Fruit fly (Drosophila melanogaster) whole organism, embryonic: ENCODE data around the gene Sec5.

Source experiments
- ATbp ChIP-seq: fragments of 200-800 bp; sonication (Bioruptor generic); optimal IDR thresholded peaks from 2 replicates; lab custom pipeline; 2017; ENCODE audit warnings: missing biosample characterization, mild to moderate bottlenecking, missing genetic modification characterization, missing genetic modification reagents
- Atf-2 ChIP-seq: fragments of 200-800 bp; sonication (Bioruptor generic); optimal IDR thresholded peaks from 2 replicates; lab custom pipeline; 2016; ENCODE audit warnings: missing biosample characterization, missing genetic modification characterization
- Atf3 ChIP-seq: fragments of 200-800 bp; sonication (Bioruptor generic); optimal IDR thresholded peaks from 3 replicates; lab custom pipeline; 2016; ENCODE audit warnings: missing biosample characterization, missing genetic modification characterization
- BEAF-32 ChIP-seq: fragments of 200-800 bp; sonication (Bioruptor generic); optimal IDR thresholded peaks from 3 replicates; lab custom pipeline; 2017; ENCODE audit warnings: missing biosample characterization, missing genetic modification characterization, mild to moderate bottlenecking, moderate library complexity, missing genetic modification reagents
- BtbVII ChIP-seq: fragments of 200-800 bp; sonication (Bioruptor generic); optimal IDR thresholded peaks from 3 replicates; lab custom pipeline; 2017; ENCODE audit warnings: missing biosample characterization, mild to moderate bottlenecking, missing genetic modification characterization
- CG11504 ChIP-seq: fragments of 200-800 bp; sonication (Bioruptor generic); optimal IDR thresholded peaks from 3 replicates; lab custom pipeline; 2019; ENCODE audit warnings: missing biosample characterization, mild to moderate bottlenecking, missing genetic modification characterization, moderate library complexity
- CG11560 ChIP-seq: fragments of 200-800 bp; sonication (Bioruptor generic); IDR thresholded peaks from 3 replicates; pipeline ENCODE4 v1.3.6; 2022; ENCODE audit warnings: missing biosample characterization, missing genetic modification characterization
- CG12071 ChIP-seq: fragments of 200-800 bp; sonication (Bioruptor generic); optimal IDR thresholded peaks from 3 replicates; lab custom pipeline; 2018; ENCODE audit warnings: missing biosample characterization, mild to moderate bottlenecking, missing genetic modification characterization
- CG12155 ChIP-seq: fragments of 200-800 bp; sonication (Bioruptor generic); optimal IDR thresholded peaks from 3 replicates; lab custom pipeline; 2016; ENCODE audit warnings: missing biosample characterization, missing genetic modification characterization
- CG15011 ChIP-seq: fragments of 200-800 bp; sonication (Bioruptor generic); optimal IDR thresholded peaks from 3 replicates; lab custom pipeline; 2018; ENCODE audit warnings: missing biosample characterization, mild to moderate bottlenecking, missing genetic modification characterization
- CG17802 ChIP-seq: fragments of 200-800 bp; sonication (Bioruptor generic); optimal IDR thresholded peaks from 2 replicates; lab custom pipeline; 2018; ENCODE audit warnings: missing biosample characterization, mild to moderate bottlenecking, missing genetic modification characterization, moderate library complexity
- CG18011 ChIP-seq: fragments of 200-800 bp; sonication (Bioruptor generic); optimal IDR thresholded peaks from 2 replicates; lab custom pipeline; 2017; ENCODE audit warnings: missing biosample characterization, missing genetic modification characterization, mild to moderate bottlenecking, moderate library complexity, missing genotype
- CG1832 ChIP-seq: fragments of 200-800 bp; sonication (Bioruptor generic); optimal IDR thresholded peaks from 2 replicates; lab custom pipeline; 2017; ENCODE audit warnings: missing biosample characterization, mild to moderate bottlenecking, missing genetic modification characterization, inconsistent platforms
- CG18599 ChIP-seq: fragments of 200-800 bp; sonication (Bioruptor generic); optimal IDR thresholded peaks from 3 replicates; lab custom pipeline; 2017; ENCODE audit warnings: missing biosample characterization, missing genetic modification characterization, mild to moderate bottlenecking, moderate library complexity, missing genetic modification reagents
- CG2116 ChIP-seq: fragments of 200-800 bp; sonication (Bioruptor generic); optimal IDR thresholded peaks from 3 replicates; lab custom pipeline; 2018; ENCODE audit warnings: missing biosample characterization, mild to moderate bottlenecking, missing genetic modification characterization
- CG2678 ChIP-seq: fragments of 200-800 bp; sonication (Bioruptor generic); optimal IDR thresholded peaks from 3 replicates; lab custom pipeline; 2019; ENCODE audit warnings: missing biosample characterization, mild to moderate bottlenecking, missing genetic modification characterization, moderate library complexity
- CG31224 ChIP-seq: fragments of 200-800 bp; sonication (Bioruptor generic); IDR thresholded peaks from 2 replicates; pipeline ENCODE4 v1.3.6; 2022; ENCODE audit warnings: missing biosample characterization, missing genetic modification characterization
- CG31441 ChIP-seq: fragments of 200-800 bp; sonication (Bioruptor generic); IDR thresholded peaks from 2 replicates; pipeline ENCODE4 v1.3.6; 2022; ENCODE audit warnings: missing biosample characterization, missing genetic modification characterization
- CG7556 ChIP-seq: fragments of 200-800 bp; sonication (Bioruptor generic); optimal IDR thresholded peaks from 2 replicates; lab custom pipeline; 2017; ENCODE audit warnings: missing biosample characterization, mild to moderate bottlenecking, missing genetic modification characterization
- CG9932 ChIP-seq: fragments of 200-800 bp; sonication (Bioruptor generic); IDR thresholded peaks from 2 replicates; pipeline ENCODE4 v1.3.6; 2022; ENCODE audit warnings: missing biosample characterization, missing genetic modification characterization
- Dad ChIP-seq: fragments of 200-800 bp; sonication (Bioruptor generic); optimal IDR thresholded peaks from 3 replicates; lab custom pipeline; 2016; ENCODE audit warnings: missing biosample characterization, missing genetic modification characterization
- Dip2 ChIP-seq: fragments of 200-800 bp; sonication (Bioruptor generic); IDR thresholded peaks from 2 replicates; pipeline ENCODE4 v1.3.6; 2022; ENCODE audit warnings: missing biosample characterization, missing genetic modification characterization
- HmgZ ChIP-seq: fragments of 200-800 bp; sonication (Bioruptor generic); optimal IDR thresholded peaks from 2 replicates; lab custom pipeline; 2018; ENCODE audit warnings: missing biosample characterization, mild to moderate bottlenecking, missing genetic modification characterization
- Mad ChIP-seq: fragments of 200-800 bp; sonication (Bioruptor generic); optimal IDR thresholded peaks from 2 replicates; lab custom pipeline; 2016; ENCODE audit warnings: missing biosample characterization, missing genetic modification characterization
- Myb ChIP-seq: fragments of 200-800 bp; sonication (Bioruptor generic); optimal IDR thresholded peaks from 2 replicates; lab custom pipeline; 2016; ENCODE audit warnings: missing biosample characterization, missing genetic modification characterization
- Pdp1 ChIP-seq, 2 experiments: fragments of 200-800 bp; sonication (Bioruptor generic); optimal IDR thresholded peaks; 3 replicates each; lab custom pipeline; 2016; ENCODE audit warnings: missing biosample characterization in 2 of 2, missing genetic modification characterization in 2 of 2, mild to moderate bottlenecking in 1 of 2, moderate library complexity in 1 of 2
- Rfx ChIP-seq: fragments of 200-800 bp; sonication (Bioruptor generic); IDR thresholded peaks from 2 replicates; pipeline ENCODE4 v1.3.6; 2022; ENCODE audit warnings: missing biosample characterization, missing genetic modification characterization
- Rx ChIP-seq: fragments of 200-800 bp; sonication (Bioruptor generic); IDR thresholded peaks from 2 replicates; pipeline ENCODE4 v1.3.6; 2022; ENCODE audit warnings: missing biosample characterization, missing genetic modification characterization
- Trl ChIP-seq, 3 experiments: fragments of >200 bp in 2 of 3; fragments of 200-800 bp in 1 of 3; sonication (Bioruptor generic) in 1 of 3; optimal IDR thresholded peaks; 2 replicates in 1 of 3; 3 replicates in 2 of 3; lab custom pipeline; 2016 to 2017; ENCODE audit warnings: missing biosample characterization in 1 of 3, missing genetic modification characterization in 1 of 3
- Vsx1 ChIP-seq: fragments of 200-800 bp; sonication (Bioruptor generic); optimal IDR thresholded peaks from 2 replicates; lab custom pipeline; 2017; ENCODE audit warnings: missing biosample characterization, mild to moderate bottlenecking, missing genetic modification characterization, missing genetic modification reagents
- abd-A ChIP-seq: fragments of 200-800 bp; sonication (Bioruptor generic); optimal IDR thresholded peaks from 3 replicates; lab custom pipeline; 2019; ENCODE audit warnings: missing biosample characterization, mild to moderate bottlenecking, missing genetic modification characterization, moderate library complexity
- aop ChIP-seq: fragments of 200-800 bp; sonication (Bioruptor generic); IDR thresholded peaks from 2 replicates; pipeline ENCODE4 v1.3.6; 2022; ENCODE audit warnings: missing biosample characterization, missing genetic modification characterization
- ash1 ChIP-seq: fragments of 200-800 bp; sonication (Bioruptor generic); optimal IDR thresholded peaks from 2 replicates; lab custom pipeline; 2018; ENCODE audit warnings: missing biosample characterization, mild to moderate bottlenecking, missing genetic modification characterization
- ato ChIP-seq: fragments of 200-800 bp; sonication (Bioruptor generic); IDR thresholded peaks from 2 replicates; pipeline ENCODE4 v1.3.6; 2022; ENCODE audit warnings: missing biosample characterization, missing genetic modification characterization; ENCODE audit not compliant: partially characterized antibody
- fd96Cb ChIP-seq: fragments of 200-800 bp; sonication (Bioruptor generic); optimal IDR thresholded peaks from 2 replicates; lab custom pipeline; 2018; ENCODE audit warnings: missing biosample characterization, mild to moderate bottlenecking, missing genetic modification characterization, moderate library complexity
- gsb-n ChIP-seq: fragments of 200-800 bp; sonication (Bioruptor generic); optimal IDR thresholded peaks from 3 replicates; lab custom pipeline; 2018; ENCODE audit warnings: missing biosample characterization, mild to moderate bottlenecking, missing genetic modification characterization
- ham ChIP-seq: fragments of 200-800 bp; sonication (Bioruptor generic); IDR thresholded peaks from 2 replicates; pipeline ENCODE4 v1.3.6; 2022; ENCODE audit warnings: missing biosample characterization, missing genetic modification characterization
- lov ChIP-seq, 2 experiments: fragments of 200-800 bp in 1 of 2; fragments of >200 bp in 1 of 2; sonication (Bioruptor generic) in 1 of 2; IDR thresholded peaks in 1 of 2; optimal IDR thresholded peaks in 1 of 2; 2 replicates in 1 of 2; 3 replicates in 1 of 2; pipeline versions ENCODE4 v1.3.6 to Lab custom; 2017 to 2022; ENCODE audit warnings: missing biosample characterization in 1 of 2, missing genetic modification characterization in 1 of 2
- mirr ChIP-seq: fragments of 200-800 bp; sonication (Bioruptor generic); optimal IDR thresholded peaks from 3 replicates; lab custom pipeline; 2018; ENCODE audit warnings: missing biosample characterization, mild to moderate bottlenecking, missing genetic modification characterization
- repo ChIP-seq: fragments of 200-800 bp; sonication (Bioruptor generic); optimal IDR thresholded peaks from 2 replicates; lab custom pipeline; 2016; ENCODE audit warnings: missing biosample characterization, missing genetic modification characterization
- ro ChIP-seq: fragments of 200-800 bp; sonication (Bioruptor generic); IDR thresholded peaks from 2 replicates; pipeline ENCODE4 v1.3.6; 2022; ENCODE audit warnings: missing biosample characterization, missing genetic modification characterization
- row ChIP-seq: fragments of 200-800 bp; sonication (Bioruptor generic); IDR thresholded peaks from 3 replicates; pipeline ENCODE4 v1.3.6; 2022; ENCODE audit warnings: missing biosample characterization, missing genetic modification characterization
- salm ChIP-seq: fragments of 200-800 bp; sonication (Bioruptor generic); optimal IDR thresholded peaks from 2 replicates; lab custom pipeline; 2018; ENCODE audit warnings: missing biosample characterization, mild to moderate bottlenecking, missing genetic modification characterization
- shn ChIP-seq: fragments of 200-800 bp; sonication (Bioruptor generic); optimal IDR thresholded peaks from 3 replicates; lab custom pipeline; 2016; ENCODE audit warnings: missing biosample characterization, missing genetic modification characterization
- sisA ChIP-seq: fragments of 200-800 bp; sonication (Bioruptor generic); IDR thresholded peaks from 2 replicates; pipeline ENCODE4 v1.3.6; 2022; ENCODE audit warnings: missing biosample characterization, missing genetic modification characterization
- tio ChIP-seq: fragments of 200-800 bp; sonication (Bioruptor generic); optimal IDR thresholded peaks from 2 replicates; lab custom pipeline; 2017; ENCODE audit warnings: missing biosample characterization, missing genetic modification characterization, inconsistent platforms
- ttk ChIP-seq: fragments of 200-800 bp; sonication (Bioruptor generic); IDR thresholded peaks from 2 replicates; pipeline ENCODE4 v2.1.2; 2022; ENCODE audit warnings: missing biosample characterization, missing genetic modification characterization
- tup ChIP-seq: fragments of 200-800 bp; sonication (Bioruptor generic); optimal IDR thresholded peaks from 2 replicates; lab custom pipeline; 2016; ENCODE audit warnings: missing biosample characterization, mild to moderate bottlenecking, missing genetic modification characterization, moderate library complexity
- usp ChIP-seq: fragments of >200 bp; optimal IDR thresholded peaks from 2 replicates; lab custom pipeline; 2017; ENCODE audit warnings: missing biosample characterization, missing genetic modification characterization
- yki ChIP-seq: fragments of >200 bp; optimal IDR thresholded peaks from 3 replicates; lab custom pipeline; 2018

Gene Sec5

dm6 chr2L:3472242-3472641 is 15.1 kb downstream of the Sec5 start, which contains the start of gene Pgant4 (continued):
- TF ChIP-seq Trl (optimal IDR thresholded peaks at IDR 0.05; lab: Kevin White, UChicago), result no peak
- TF ChIP-seq Trl (GFP tag; optimal IDR thresholded peaks at IDR 0.05; lab: Kevin White, UChicago), result peak; percentile 32
- peak; percentile 27 for TF ChIP-seq CG12071 (GFP tag; lab: Kevin White, UChicago)
- TF ChIP-seq ttk (GFP tag; lab: Robert Waterston, UW), result peak; percentile 46; the same call in 1 of the 2 replicates
- no peak for TF ChIP-seq CG11504 (tag; lab: Kevin White, UChicago)
- no peak for TF ChIP-seq ham
- TF ChIP-seq BEAF-32 (GFP tag; lab: Kevin White, UChicago), result peak; percentile 19
- TF ChIP-seq BtbVII (GFP tag; lab: Kevin White, UChicago), result no peak
- peak; percentile 10 to 58 for TF ChIP-seq Pdp1 (GFP tag; optimal IDR thresholded peaks at IDR 0.05; lab: Kevin White, UChicago)
- TF ChIP-seq row (GFP tag; lab: Robert Waterston, UW), result 0 out of 3 replicates have a peak, but pooled peaks have one; percentile 25
- no peak for TF ChIP-seq CG15011
- no peak for TF ChIP-seq yki (lab: Kevin White, UChicago)
- TF ChIP-seq Rfx (GFP tag; lab: Robert Waterston, UW), result peak; percentile 88
- TF ChIP-seq CG31224, result no peak; the same call in 1 of the 2 replicates
- peak; percentile 10 for TF ChIP-seq tup
- no peak for TF ChIP-seq abd-A (tag; lab: Kevin White, UChicago)
- TF ChIP-seq lov (optimal IDR thresholded peaks at IDR 0.05; lab: Kevin White, UChicago), result no peak
- TF ChIP-seq lov (GFP tag; IDR thresholded peaks at IDR 0.05; lab: Robert Waterston, UW), result no peak
- TF ChIP-seq ro (GFP tag; lab: Robert Waterston, UW), result peak; percentile 29; the same call in 1 of the 2 replicates
- no peak for TF ChIP-seq CG1832 (GFP tag; lab: Kevin White, UChicago)
- no peak for TF ChIP-seq CG17802 (tag; lab: Kevin White, UChicago)
- TF ChIP-seq CG18599 (GFP tag; lab: Kevin White, UChicago), result no peak
- TF ChIP-seq fd96Cb (tag; lab: Kevin White, UChicago), result no peak
- no peak for TF ChIP-seq Dad
- no peak for TF ChIP-seq tio (GFP tag; lab: Kevin White, UChicago)
- TF ChIP-seq CG2678 (tag; lab: Kevin White, UChicago), result no peak
- peak; percentile 2 for TF ChIP-seq Mad
- TF ChIP-seq HmgZ (tag; lab: Kevin White, UChicago), result peak; percentile 53
- TF ChIP-seq CG12155 (GFP tag; lab: Kevin White, UChicago), result peak; percentile 41
- TF ChIP-seq usp (GFP tag; lab: Kevin White, UChicago), result no peak
- TF ChIP-seq CG11560 (tag; lab: Robert Waterston, UW), result no peak; the same call in 2 of the 3 replicates
- no peak for TF ChIP-seq mirr
- no peak for TF ChIP-seq Atf-2 (GFP tag; lab: Kevin White, UChicago)
- no peak for TF ChIP-seq aop (GFP tag; lab: Robert Waterston, UW)
- TF ChIP-seq CG31441, result peak; percentile 28; the same call in 1 of the 2 replicates
- peak; percentile 15 for TF ChIP-seq Atf3 (GFP tag; lab: Kevin White, UChicago)
- TF ChIP-seq Myb (GFP tag; lab: Kevin White, UChicago), result peak; percentile 27
- peak; percentile 40; the same call in 1 of the 2 replicates for TF ChIP-seq Rx (GFP tag; lab: Robert Waterston, UW)
- peak; percentile 85 for TF ChIP-seq CG9932 (GFP tag; lab: Robert Waterston, UW)
- no peak for TF ChIP-seq CG18011 (GFP tag; lab: Kevin White, UChicago)
- peak; percentile 89 for TF ChIP-seq gsb-n (tag; lab: Kevin White, UChicago)
- TF ChIP-seq salm, result no peak
- no peak for TF ChIP-seq ATbp
- no peak for TF ChIP-seq Vsx1 (GFP tag; lab: Kevin White, UChicago)
- peak; percentile 8 for TF ChIP-seq repo (GFP tag; lab: Kevin White, UChicago)
- no peak for TF ChIP-seq ash1 (GFP tag; lab: Kevin White, UChicago)
- peak; percentile 15 for TF ChIP-seq CG2116 (GFP tag; lab: Kevin White, UChicago)
- TF ChIP-seq CG7556 (GFP tag; lab: Kevin White, UChicago), result no peak
- no peak for TF ChIP-seq shn
- peak; percentile 98 for TF ChIP-seq Dip2
- TF ChIP-seq sisA (GFP tag; lab: Robert Waterston, UW), result peak; percentile 51
- no peak for TF ChIP-seq ato
